Fruit fly (Drosophila melanogaster) whole organism, embryonic: ENCODE results near the gene CatB.

Source experiments
- ATbp ChIP-seq: fragments of 200-800 bp; sonication (Bioruptor generic); optimal IDR thresholded peaks from 2 replicates; lab custom pipeline; 2017; ENCODE audit warnings: missing biosample characterization, mild to moderate bottlenecking, missing genetic modification characterization, missing genetic modification reagents
- BEAF-32 ChIP-seq: fragments of 200-800 bp; sonication (Bioruptor generic); optimal IDR thresholded peaks from 3 replicates; lab custom pipeline; 2017; ENCODE audit warnings: missing biosample characterization, missing genetic modification characterization, mild to moderate bottlenecking, moderate library complexity, missing genetic modification reagents
- Bdp1 ChIP-seq: fragments of 200-800 bp; sonication (Bioruptor generic); optimal IDR thresholded peaks from 3 replicates; lab custom pipeline; 2016; ENCODE audit warnings: missing biosample characterization, missing genetic modification characterization
- CG11247 ChIP-seq: fragments of 200-800 bp; sonication (Bioruptor generic); IDR thresholded peaks from 2 replicates; pipeline ENCODE4 v1.3.6; 2022; ENCODE audit warnings: missing biosample characterization, missing genetic modification characterization
- CG11456 ChIP-seq: fragments of 200-800 bp; sonication (Bioruptor generic); IDR thresholded peaks from 3 replicates; pipeline ENCODE4 v1.3.6; 2022; ENCODE audit warnings: missing biosample characterization, missing genetic modification characterization
- CG15696 ChIP-seq: fragments of 200-800 bp; sonication (Bioruptor generic); optimal IDR thresholded peaks from 2 replicates; lab custom pipeline; 2019; ENCODE audit warnings: missing biosample characterization, mild to moderate bottlenecking, missing genetic modification characterization, moderate library complexity
- CG16815 ChIP-seq: fragments of 200-800 bp; sonication (Bioruptor generic); optimal IDR thresholded peaks from 3 replicates; lab custom pipeline; 2017; ENCODE audit warnings: missing biosample characterization, mild to moderate bottlenecking, missing genetic modification characterization
- CG17328 ChIP-seq: fragments of 200-800 bp; sonication (Bioruptor generic); IDR thresholded peaks from 2 replicates; pipeline ENCODE4 v1.3.6; 2022; ENCODE audit warnings: missing biosample characterization, missing genetic modification characterization
- CG32767 ChIP-seq: fragments of 200-800 bp; sonication (Bioruptor generic); IDR thresholded peaks from 2 replicates; pipeline ENCODE4 v1.3.6; 2022; ENCODE audit warnings: missing biosample characterization, missing genetic modification characterization
- CG3407 ChIP-seq: fragments of 200-800 bp; sonication (Bioruptor generic); optimal IDR thresholded peaks from 2 replicates; lab custom pipeline; 2018; ENCODE audit warnings: missing biosample characterization, mild to moderate bottlenecking, missing genetic modification characterization
- CG4360 ChIP-seq: fragments of 200-800 bp; sonication (Bioruptor generic); IDR thresholded peaks from 2 replicates; pipeline ENCODE4 v1.3.6; 2022; ENCODE audit warnings: missing biosample characterization, missing genetic modification characterization
- CG6654 ChIP-seq: fragments of 200-800 bp; sonication (Bioruptor generic); optimal IDR thresholded peaks from 2 replicates; lab custom pipeline; 2017; ENCODE audit warnings: missing biosample characterization, mild to moderate bottlenecking, missing genetic modification characterization
- CG7271 ChIP-seq: fragments of 200-800 bp; sonication (Bioruptor generic); optimal IDR thresholded peaks from 2 replicates; lab custom pipeline; 2018; ENCODE audit warnings: missing biosample characterization, mild to moderate bottlenecking, missing genetic modification characterization, moderate library complexity
- Ets97D ChIP-seq: fragments of 200-800 bp; sonication (Bioruptor generic); optimal IDR thresholded peaks from 3 replicates; lab custom pipeline; 2016; ENCODE audit warnings: missing biosample characterization, missing genetic modification characterization
- Fer1 ChIP-seq: fragments of 200-800 bp; sonication (Bioruptor generic); optimal IDR thresholded peaks from 2 replicates; lab custom pipeline; 2017; ENCODE audit warnings: missing biosample characterization, mild to moderate bottlenecking, missing genetic modification characterization
- HLHmδ ChIP-seq: fragments of 200-800 bp; sonication (Bioruptor generic); optimal IDR thresholded peaks from 2 replicates; lab custom pipeline; 2018; ENCODE audit warnings: missing biosample characterization, mild to moderate bottlenecking, missing genetic modification characterization, moderate library complexity
- Hsf ChIP-seq: fragments of 200-800 bp; sonication (Bioruptor generic); optimal IDR thresholded peaks from 3 replicates; lab custom pipeline; 2016; ENCODE audit warnings: missing biosample characterization, missing genetic modification characterization
- Med ChIP-seq: fragments of 200-800 bp; sonication (Bioruptor generic); peaks from one replicate; lab custom pipeline; 2016; ENCODE audit warnings: missing biosample characterization, missing genetic modification characterization, mild to moderate bottlenecking, inconsistent platforms, moderate library complexity
- Opbp ChIP-seq: fragments of 200-800 bp; sonication (Bioruptor generic); IDR thresholded peaks from 3 replicates; pipeline ENCODE4 v1.3.6; 2022; ENCODE audit warnings: missing biosample characterization, missing genetic modification characterization; ENCODE audit not compliant: partially characterized antibody
- Ravus ChIP-seq: fragments of 200-800 bp; sonication (Bioruptor generic); IDR thresholded peaks from 2 replicates; pipeline ENCODE4 v1.3.6; 2022; ENCODE audit warnings: missing biosample characterization, missing genetic modification characterization
- Xrp1 ChIP-seq: fragments of 200-800 bp; sonication (Bioruptor generic); IDR thresholded peaks from 2 replicates; pipeline ENCODE4 v1.3.6; 2022; ENCODE audit warnings: missing biosample characterization, missing genetic modification characterization
- YL-1 ChIP-seq: fragments of 200-800 bp; sonication (Bioruptor generic); optimal IDR thresholded peaks from 3 replicates; lab custom pipeline; 2017; ENCODE audit warnings: missing biosample characterization, mild to moderate bottlenecking, missing genetic modification characterization
- bigmax ChIP-seq: fragments of 200-800 bp; sonication (Bioruptor generic); optimal IDR thresholded peaks from 2 replicates; lab custom pipeline; 2018; ENCODE audit warnings: missing biosample characterization, mild to moderate bottlenecking, missing genetic modification characterization
- cad ChIP-seq: fragments of >200 bp; optimal IDR thresholded peaks from 2 replicates; lab custom pipeline; 2017; ENCODE audit warnings: missing biosample characterization, missing genetic modification characterization
- chinmo ChIP-seq: fragments of 200-800 bp; sonication (Bioruptor generic); IDR thresholded peaks from 4 replicates; pipeline ENCODE4 v1.3.6; 2022; ENCODE audit warnings: missing biosample characterization, missing genetic modification characterization; ENCODE audit not compliant: partially characterized antibody
- chm ChIP-seq: fragments of 200-800 bp; sonication (Bioruptor generic); IDR thresholded peaks from 2 replicates; pipeline ENCODE4 v1.3.6; 2022; ENCODE audit warnings: missing biosample characterization, missing genetic modification characterization
- ci ChIP-seq: fragments of 200-800 bp; sonication (Bioruptor generic); IDR thresholded peaks from 3 replicates; pipeline ENCODE4 v1.3.6; 2022; ENCODE audit warnings: missing biosample characterization, missing genetic modification characterization
- danr ChIP-seq: fragments of 200-800 bp; sonication (Bioruptor generic); IDR thresholded peaks from 2 replicates; pipeline ENCODE4 v1.3.6; 2022; ENCODE audit warnings: missing biosample characterization, missing genetic modification characterization
- ems ChIP-seq: fragments of 200-800 bp; sonication (Bioruptor generic); optimal IDR thresholded peaks from 3 replicates; lab custom pipeline; 2016; ENCODE audit warnings: missing biosample characterization, missing genetic modification characterization
- lov ChIP-seq, 2 experiments: fragments of 200-800 bp in 1 of 2; fragments of >200 bp in 1 of 2; sonication (Bioruptor generic) in 1 of 2; IDR thresholded peaks in 1 of 2; optimal IDR thresholded peaks in 1 of 2; 2 replicates in 1 of 2; 3 replicates in 1 of 2; pipeline versions ENCODE4 v1.3.6 to Lab custom; 2017 to 2022; ENCODE audit warnings: missing biosample characterization in 1 of 2, missing genetic modification characterization in 1 of 2
- otp ChIP-seq: fragments of 200-800 bp; sonication (Bioruptor generic); IDR thresholded peaks from 3 replicates; pipeline ENCODE4, ENCODE4 v1.3.6; 2022; ENCODE audit warnings: missing biosample characterization, missing genetic modification characterization
- prd ChIP-seq, 3 experiments: fragments of >200 bp in 2 of 3; fragments of 200-800 bp in 1 of 3; sonication (Bioruptor generic) in 1 of 3; optimal IDR thresholded peaks in 2 of 3; IDR thresholded peaks in 1 of 3; 2 replicates in 2 of 3; 3 replicates in 1 of 3; pipeline versions ENCODE4 v1.3.6 to Lab custom; 2017 to 2022; ENCODE audit warnings: missing biosample characterization in 1 of 3, missing genetic modification characterization in 1 of 3
- rib ChIP-seq: fragments of 200-800 bp; sonication (Bioruptor generic); IDR thresholded peaks from 2 replicates; pipeline ENCODE4 v1.3.6; 2022; ENCODE audit warnings: missing biosample characterization, missing genetic modification characterization
- sd ChIP-seq: fragments of 200-800 bp; sonication (Bioruptor generic); optimal IDR thresholded peaks from 3 replicates; lab custom pipeline; 2018; ENCODE audit warnings: missing biosample characterization, mild to moderate bottlenecking, missing genetic modification characterization, moderate library complexity
- sens ChIP-seq: fragments of 200-800 bp; sonication (Bioruptor generic); peaks from one replicate; lab custom pipeline; 2016; ENCODE audit warnings: missing biosample characterization, missing genetic modification characterization
- wek ChIP-seq: fragments of 200-800 bp; sonication (Bioruptor generic); optimal IDR thresholded peaks from 3 replicates; lab custom pipeline; 2018; ENCODE audit warnings: missing biosample characterization, mild to moderate bottlenecking, missing genetic modification characterization, moderate library complexity
- zen2 ChIP-seq: fragments of 200-800 bp; sonication (Bioruptor generic); IDR thresholded peaks from 3 replicates; pipeline ENCODE4 v1.3.6; 2022; ENCODE audit warnings: missing biosample characterization, missing genetic modification characterization; ENCODE audit not compliant: partially characterized antibody
- zfh1 ChIP-seq: fragments of 200-800 bp; sonication (Bioruptor generic); IDR thresholded peaks from 3 replicates; pipeline ENCODE4 v1.3.6; 2022; ENCODE audit warnings: missing biosample characterization, missing genetic modification characterization

The CatB gene

DNA sequence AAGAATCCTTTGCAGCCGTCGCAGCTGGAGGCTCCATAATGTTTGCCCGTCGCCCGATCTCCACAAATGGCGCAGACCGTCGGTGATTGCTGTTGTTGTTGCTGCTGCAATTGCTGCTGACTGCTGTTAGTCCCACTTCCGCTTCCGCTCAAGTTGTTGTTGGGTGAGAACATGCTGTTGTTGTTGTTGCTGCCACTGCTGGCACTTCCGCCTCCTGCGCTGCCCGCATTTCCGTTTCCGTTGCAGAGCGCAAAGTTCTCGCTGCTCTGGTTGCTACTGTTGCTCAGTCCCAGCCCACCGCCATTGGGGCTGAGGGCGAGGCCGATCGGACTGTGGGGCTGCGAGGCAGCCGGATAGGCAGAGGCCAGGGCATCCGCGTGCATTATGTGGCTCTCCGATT lies 15.5 kb upstream of the CatB start:
- TF ChIP-seq CG3407: peak; percentile 9
- TF ChIP-seq zen2: no peak
- no peak for TF ChIP-seq lov (optimal IDR thresholded peaks at IDR 0.05; lab: Kevin White, UChicago)
- TF ChIP-seq lov (GFP tag; IDR thresholded peaks at IDR 0.05; lab: Robert Waterston, UW): 0 out of 3 replicates have a peak, but pooled peaks have one; percentile 40
- TF ChIP-seq otp (GFP tag; lab: Robert Waterston, UW): peak; percentile 37; the same call in 1 of the 3 replicates
- peak; percentile 69 for TF ChIP-seq CG7271 (tag; lab: Kevin White, UChicago)
- TF ChIP-seq BEAF-32: no peak
- no peak for TF ChIP-seq CG15696 (tag; lab: Kevin White, UChicago)
- TF ChIP-seq Bdp1 (GFP tag; lab: Kevin White, UChicago): no peak
- TF ChIP-seq wek: no peak
- no peak for TF ChIP-seq CG16815
- no peak for TF ChIP-seq Ravus (GFP tag; lab: Robert Waterston, UW)
- TF ChIP-seq ci (GFP tag; lab: Robert Waterston, UW): peak; percentile 54; the same call in 1 of the 3 replicates
- TF ChIP-seq bigmax (GFP tag; lab: Kevin White, UChicago): no peak
- peak; percentile 40; the same call in 1 of the 3 replicates for TF ChIP-seq zfh1 (GFP tag; lab: Robert Waterston, UW)
- TF ChIP-seq ems (GFP tag; lab: Kevin White, UChicago): no peak
- TF ChIP-seq CG11247: no peak
- 0 out of 2 replicates have a peak, but pooled peaks have one; percentile 26 for TF ChIP-seq CG17328 (GFP tag; lab: Robert Waterston, UW)
- TF ChIP-seq prd (optimal IDR thresholded peaks at IDR 0.05; lab: Kevin White, UChicago): no peak
- 0 out of 3 replicates have a peak, but pooled peaks have one; percentile 9 for TF ChIP-seq prd (GFP tag; IDR thresholded peaks at IDR 0.05; lab: Robert Waterston, UW)
- peak; percentile 73 for TF ChIP-seq Med (GFP tag; lab: Kevin White, UChicago)
- peak; percentile 10 for TF ChIP-seq ATbp (GFP tag; lab: Kevin White, UChicago)
- TF ChIP-seq Opbp: peak; percentile 35; the same call in 1 of the 3 replicates
- TF ChIP-seq chm (GFP tag; lab: Robert Waterston, UW): peak; percentile 72
- no peak for TF ChIP-seq Fer1 (GFP tag; lab: Kevin White, UChicago)
- peak; percentile 68; the same call in 1 of the 3 replicates for TF ChIP-seq CG11456 (GFP tag; lab: Robert Waterston, UW)
- no peak for TF ChIP-seq danr (GFP tag; lab: Robert Waterston, UW)
- TF ChIP-seq sens: peak; percentile 16
- no peak for TF ChIP-seq rib (GFP tag; lab: Robert Waterston, UW)
- TF ChIP-seq Ets97D (GFP tag; lab: Kevin White, UChicago): peak; percentile 26
- TF ChIP-seq Hsf (GFP tag; lab: Kevin White, UChicago): no peak
- peak; percentile 46 for TF ChIP-seq HLHmδ
- TF ChIP-seq CG4360 (GFP tag; lab: Robert Waterston, UW): peak; percentile 73

DNA sequence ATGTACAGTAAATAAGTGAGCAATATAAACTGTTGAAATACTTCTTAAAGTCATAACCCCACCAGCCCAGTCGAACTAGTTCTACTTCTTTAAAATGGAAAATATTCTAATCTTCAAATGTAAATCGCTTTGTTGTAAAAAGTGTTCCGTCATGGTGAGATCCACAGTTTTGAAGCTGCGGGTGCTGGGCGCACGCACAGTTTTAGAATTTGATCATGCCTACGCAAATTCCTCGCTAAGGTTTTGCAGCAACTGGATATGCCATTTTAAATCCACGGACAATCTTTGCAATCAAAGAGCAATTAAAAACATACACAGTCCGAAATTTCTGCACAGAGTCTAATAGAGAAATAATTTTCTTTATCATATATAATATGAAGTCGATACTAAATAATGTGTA lies 15.0 kb upstream of the CatB start:
- peak; percentile 96 for TF ChIP-seq CG6654 (GFP tag; lab: Kevin White, UChicago)
- TF ChIP-seq sd (tag; lab: Kevin White, UChicago): peak; percentile 69
- 0 out of 2 replicates have a peak, but pooled peaks have one; percentile 6 for TF ChIP-seq Xrp1 (GFP tag; lab: Robert Waterston, UW)
- no peak for TF ChIP-seq YL-1 (GFP tag; lab: Kevin White, UChicago)
- peak; percentile 94 for TF ChIP-seq cad
- 0 out of 4 replicates have a peak, but pooled peaks have one; percentile 43 for TF ChIP-seq chinmo (GFP tag; lab: Robert Waterston, UW)
- no peak for TF ChIP-seq CG32767 (GFP tag; lab: Robert Waterston, UW)
- TF ChIP-seq, all 482 proteins: peak for 5
